Fruit fly (Drosophila melanogaster): ENCODE measurements around the gene CG14913.

DNA sequence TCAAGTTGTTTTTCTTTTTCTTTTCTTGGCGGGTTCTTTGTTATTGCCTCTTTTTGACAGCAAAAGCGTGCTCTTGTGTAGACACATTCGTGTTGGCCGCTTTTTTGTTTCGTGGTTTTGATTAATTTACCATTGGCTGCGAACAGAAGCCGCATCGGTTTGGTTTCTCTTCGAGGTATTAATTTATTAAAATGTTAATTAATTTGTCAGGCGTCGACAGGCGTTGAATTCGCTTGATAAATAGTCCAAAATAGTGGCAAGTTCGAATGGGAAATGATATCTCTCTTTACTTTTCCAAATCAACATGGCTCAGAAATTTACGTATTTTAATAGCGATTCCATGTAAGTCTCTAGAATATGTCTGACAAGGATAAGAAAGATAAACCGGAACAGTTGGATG is 17.7 kb downstream of the CG14913 start, which contains the start of gene CG18666:
- no peak for TF ChIP-seq CG14711 (tag; optimal IDR thresholded peaks at IDR 0.05)
- TF ChIP-seq CG12768 (GFP tag; optimal IDR thresholded peaks at IDR 0.05), result no peak
- no peak for TF ChIP-seq Clk (GFP tag; optimal IDR thresholded peaks at IDR 0.05)
- TF ChIP-seq kay (GFP tag; ENCODE audit: borderline replicate concordance), result no peak
- TF ChIP-seq CG33017 (tag; optimal IDR thresholded peaks at IDR 0.05), result no peak
- TF ChIP-seq cnc (optimal IDR thresholded peaks at IDR 0.05), result no peak

All from whole organism, adult.